Worm (Caenorhabditis elegans) whole organism, L4 larva: ENCODE results near the gene inx-9.

Experiments
- aly-2 ChIP-seq: sonication (generic microtip); optimal IDR thresholded peaks from 2 replicates; lab custom pipeline; 2018; ENCODE audit warnings: missing biosample characterization, missing genetic modification characterization
- ceh-32 ChIP-seq: sonication (generic microtip); optimal IDR thresholded peaks from 2 replicates; lab custom pipeline; 2016; ENCODE audit warnings: mild to moderate bottlenecking, missing genetic modification characterization, missing compliant biosample characterization; ENCODE audit not compliant: poor library complexity
- daf-12 ChIP-seq: fragments of 150-350 bp; optimal IDR thresholded peaks from 2 replicates; lab custom pipeline; 2014; ENCODE audit warnings: missing biosample characterization, missing genetic modification reagents, missing genetic modification characterization
- nhr-237 ChIP-seq: sonication (generic microtip); optimal IDR thresholded peaks from 2 replicates; lab custom pipeline; 2017; ENCODE audit warnings: missing biosample characterization, missing genetic modification characterization

ce11 chrIV:11627847-11628246, 48.3 kb upstream of the inx-9 start, which contains the start of gene lys-6:
- TF ChIP-seq aly-2, result no peak
- no peak for TF ChIP-seq nhr-237 (tag; lab: Kevin White, UChicago)
- no peak for TF ChIP-seq daf-12
- no peak for TF ChIP-seq ceh-32 (tag; lab: Kevin White, UChicago)
